Fruit fly (Drosophila melanogaster) whole organism, wandering third instar larva: Measurements from ENCODE around the gene Vps29.

Experiments
- Abd-B ChIP-seq: fragments of >200 bp; optimal IDR thresholded peaks from 2 replicates; lab custom pipeline; 2017; ENCODE audit warnings: missing biosample characterization, missing genetic modification characterization
- CG32264 ChIP-seq: fragments of 200-800 bp; sonication (Bioruptor generic); optimal IDR thresholded peaks from 2 replicates; lab custom pipeline; 2016; ENCODE audit warnings: missing biosample characterization, missing genetic modification characterization
- Dfd ChIP-seq: fragments of >200 bp; optimal IDR thresholded peaks from 2 replicates; lab custom pipeline; 2017; ENCODE audit warnings: missing biosample characterization, missing genetic modification characterization
- Hnf4 ChIP-seq: fragments of 200-800 bp; sonication (Bioruptor generic); optimal IDR thresholded peaks from 2 replicates; lab custom pipeline; 2016; ENCODE audit warnings: missing biosample characterization, mild to moderate bottlenecking, missing genetic modification characterization
- Hr78 ChIP-seq: fragments of >200 bp; optimal IDR thresholded peaks from 2 replicates; lab custom pipeline; 2017; ENCODE audit warnings: missing biosample characterization, missing genetic modification characterization
- Jra ChIP-seq: sonication (Bioruptor generic); optimal IDR thresholded peaks from 2 replicates; lab custom pipeline; 2016; ENCODE audit warnings: missing biosample characterization, missing genetic modification characterization
- Rel ChIP-seq, 2 experiments: fragments of 200-800 bp; sonication (Bioruptor generic) in 1 of 2; optimal IDR thresholded peaks; 2 replicates in 1 of 2; 3 replicates in 1 of 2; lab custom pipeline; 2016 to 2019; ENCODE audit warnings: mild to moderate bottlenecking in 2 of 2, missing biosample characterization in 2 of 2, missing genetic modification characterization in 2 of 2, moderate library complexity in 1 of 2
- Sp1 ChIP-seq: fragments of 200-800 bp; sonication (Bioruptor generic); optimal IDR thresholded peaks from 3 replicates; lab custom pipeline; 2019; ENCODE audit warnings: missing biosample characterization, mild to moderate bottlenecking, missing genetic modification characterization, moderate library complexity
- dl ChIP-seq, 2 experiments: fragments of 175-275, 200-275 bp in 1 of 2; fragments of 200-275 bp in 1 of 2; sonication (Bioruptor generic); optimal IDR thresholded peaks; lab custom pipeline; 2018; ENCODE audit warnings: mild to moderate bottlenecking in 2 of 2, missing biosample characterization in 2 of 2, missing genetic modification characterization in 2 of 2, moderate library complexity in 2 of 2; ENCODE audit not compliant: partially characterized antibody in 2 of 2, insufficient read depth in 1 of 2
- dsf ChIP-seq: sonication (Bioruptor generic); optimal IDR thresholded peaks from 2 replicates; lab custom pipeline; 2016; ENCODE audit warnings: missing biosample characterization, missing genetic modification characterization, borderline replicate concordance
- ey ChIP-seq: fragments of 200-800 bp; sonication (Bioruptor generic); optimal IDR thresholded peaks from 2 replicates; lab custom pipeline; 2016; ENCODE audit warnings: missing biosample characterization, missing genetic modification characterization
- fru ChIP-seq: fragments of 200-800 bp; sonication (Bioruptor generic); optimal IDR thresholded peaks from 3 replicates; lab custom pipeline; 2016; ENCODE audit warnings: missing biosample characterization, mild to moderate bottlenecking, missing genetic modification characterization
- jim ChIP-seq: fragments of 175-275, 200-325 bp; sonication (Bioruptor generic); optimal IDR thresholded peaks from 2 replicates; lab custom pipeline; 2016; ENCODE audit warnings: missing biosample characterization, mild to moderate bottlenecking, missing genetic modification characterization
- usp ChIP-seq: fragments of >200 bp; optimal IDR thresholded peaks from 2 replicates; lab custom pipeline; 2017; ENCODE audit warnings: missing biosample characterization, missing genetic modification characterization

The Vps29 gene

DNA sequence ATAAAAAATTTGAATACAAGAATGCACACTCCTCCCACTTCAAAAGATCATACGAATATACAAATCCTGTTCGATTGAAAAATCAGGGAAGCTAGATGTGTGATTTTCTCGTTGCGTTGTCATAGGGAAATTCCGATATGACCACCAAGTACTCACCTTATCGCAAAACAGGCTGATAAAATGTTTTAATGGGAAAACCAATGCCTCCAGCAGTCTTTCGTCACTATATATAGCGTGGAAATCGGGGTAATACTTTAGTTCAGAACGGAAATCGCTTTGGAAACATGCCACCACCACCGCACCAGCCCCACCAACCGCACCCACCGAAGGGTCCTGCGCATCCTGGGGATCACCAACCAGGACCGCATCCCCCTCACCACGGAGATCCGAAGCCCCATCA, 48.6 kb downstream of the Vps29 start, which contains the start of the genes CG5139 and CG43348:
Gene CG5139 (minus strand): TSS at position 101 of the 400 bp plus-strand sequence.
Gene CG43348 (plus strand): TSS at position 247 of the 400 bp plus-strand sequence.
- TF ChIP-seq CG32264 (GFP tag; lab: Kevin White, UChicago) (no peak), Sp1 (no peak), usp (GFP tag; lab: Kevin White, UChicago) (no peak), jim (GFP tag; lab: Kevin White, UChicago) (no peak), fru (no peak), ey (no peak), dl (GFP tag; optimal IDR thresholded peaks at IDR 0.05; lab: Kevin White, UChicago; ENCODE audit: insufficient read depth in 1 of 2, partially characterized antibody in 2 of 2) (no peak), Dfd (GFP tag; lab: Kevin White, UChicago) (no peak), Hnf4 (GFP tag; lab: Kevin White, UChicago) (no peak), Hr78 (GFP tag; lab: Kevin White, UChicago) (no peak), dsf (no peak), Jra (GFP tag; lab: Kevin White, UChicago) (no peak), Abd-B (GFP tag; lab: Kevin White, UChicago) (no peak)

dm6 chr2L:1199912-1200721, 49.6 kb downstream of the Vps29 start, which contains the start of the genes CG43349 and CG5011:
CG43349 (plus strand) TSS chr2L:1200205.
CG5011 (plus strand) TSS chr2L:1200671.
- TF ChIP-seq ey (no peak), dl (GFP tag; optimal IDR thresholded peaks at IDR 0.05; lab: Kevin White, UChicago; ENCODE audit: insufficient read depth in 1 of 2, partially characterized antibody in 2 of 2) (peak; percentile 48 to 72), Rel (GFP tag; optimal IDR thresholded peaks at IDR 0.05; lab: Kevin White, UChicago) (no peak), Rel (tag; optimal IDR thresholded peaks at IDR 0.05; lab: Kevin White, UChicago) (peak; percentile 85), Abd-B (GFP tag; lab: Kevin White, UChicago) (no peak), Dfd (GFP tag; lab: Kevin White, UChicago) (peak; percentile 65)
